Worm (Caenorhabditis elegans): Measurements from ENCODE around the gene ncr-1.

ncr-1 gene

ce11 chrX:4469297-4469816 is 19.3 kb downstream of the ncr-1 start, which contains the start of gene asb-2:
TSS of gene asb-2 (plus strand) at chrX:4469766.
- peak; percentile 34 for TF ChIP-seq ces-1 (GFP tag; optimal IDR thresholded peaks at IDR 0.05)
- no peak for TF ChIP-seq mls-2 (tag; optimal IDR thresholded peaks at IDR 0.05)
- no peak for TF ChIP-seq ztf-11 (tag; optimal IDR thresholded peaks at IDR 0.05)
- peak; percentile 78 for TF ChIP-seq lsy-2 (tag; optimal IDR thresholded peaks at IDR 0.05)
- TF ChIP-seq tbx-8 (GFP tag; optimal IDR thresholded peaks at IDR 0.05), result no peak
- TF ChIP-seq snpc-4 (tag; optimal IDR thresholded peaks at IDR 0.05), result no peak
- TF ChIP-seq nhr-237 (tag; optimal IDR thresholded peaks at IDR 0.05), result peak; percentile 77
- TF ChIP-seq hlh-1 (tag; optimal IDR thresholded peaks at IDR 0.05), result peak; percentile 61
- TF ChIP-seq blmp-1 (tag; optimal IDR thresholded peaks at IDR 0.05), result no peak
- no peak for TF ChIP-seq nhr-12 (tag; optimal IDR thresholded peaks at IDR 0.05)
- no peak for TF ChIP-seq drap-1 (GFP tag; optimal IDR thresholded peaks at IDR 0.05)
- TF ChIP-seq sptf-1 (tag; optimal IDR thresholded peaks at IDR 0.05), result no peak
- no peak for TF ChIP-seq elt-3 (tag; optimal IDR thresholded peaks at IDR 0.05)
- TF ChIP-seq mep-1 (tag; optimal IDR thresholded peaks at IDR 0.05), result peak; percentile 95
- no peak for TF ChIP-seq lin-32 (GFP tag; optimal IDR thresholded peaks at IDR 0.05)
- peak; percentile 89 for TF ChIP-seq lin-13 (tag; optimal IDR thresholded peaks at IDR 0.05)
- no peak for TF ChIP-seq flh-1 (GFP tag; optimal IDR thresholded peaks at IDR 0.05)
- no peak for TF ChIP-seq sem-2 (GFP tag; optimal IDR thresholded peaks at IDR 0.05)
- TF ChIP-seq M03D4.4 (tag; optimal IDR thresholded peaks at IDR 0.05), result no peak
- peak; percentile 39 for TF ChIP-seq ceh-39 (tag; optimal IDR thresholded peaks at IDR 0.05)
- peak; percentile 88 for TF ChIP-seq pha-4 (tag; optimal IDR thresholded peaks at IDR 0.05)
- TF ChIP-seq ham-2 (GFP tag; optimal IDR thresholded peaks at IDR 0.05), result no peak
- peak; percentile 44 for TF ChIP-seq unc-120 (tag; optimal IDR thresholded peaks at IDR 0.05; ENCODE audit: poor library complexity, severe bottlenecking)
- no peak for TF ChIP-seq ceh-43 (GFP tag; optimal IDR thresholded peaks at IDR 0.05)
- TF ChIP-seq ceh-83 (GFP tag; optimal IDR thresholded peaks at IDR 0.05), result no peak
- TF ChIP-seq unc-62 (GFP tag; optimal IDR thresholded peaks at IDR 0.05), result peak; percentile 65
- no peak for TF ChIP-seq bed-3 (GFP tag; optimal IDR thresholded peaks at IDR 0.05)

ce11 chrX:4466218-4466617 is 22.4 kb downstream of the ncr-1 start, which contains the start of gene nmur-3:
TSS of gene nmur-3 (plus strand) at chrX:4466518.
- TF ChIP-seq ztf-11 (tag; optimal IDR thresholded peaks at IDR 0.05) (no peak), nhr-12 (tag; optimal IDR thresholded peaks at IDR 0.05) (no peak), pha-4 (tag; optimal IDR thresholded peaks at IDR 0.05) (no peak), unc-120 (tag; optimal IDR thresholded peaks at IDR 0.05; ENCODE audit: poor library complexity, severe bottlenecking) (no peak), unc-62 (GFP tag; optimal IDR thresholded peaks at IDR 0.05) (no peak), cnd-1 (tag; optimal IDR thresholded peaks at IDR 0.05) (no peak), mls-2 (tag; optimal IDR thresholded peaks at IDR 0.05) (no peak), unc-39 (tag; optimal IDR thresholded peaks at IDR 0.05) (no peak), sem-2 (GFP tag; optimal IDR thresholded peaks at IDR 0.05) (no peak), snpc-4 (tag; optimal IDR thresholded peaks at IDR 0.05) (no peak), ces-1 (GFP tag; optimal IDR thresholded peaks at IDR 0.05) (no peak), bed-3 (GFP tag; optimal IDR thresholded peaks at IDR 0.05) (no peak), elt-1 (tag; optimal IDR thresholded peaks at IDR 0.05; ENCODE audit: borderline replicate concordance, insufficient read depth) (no peak), lsy-2 (tag; optimal IDR thresholded peaks at IDR 0.05) (no peak), blmp-1 (tag; optimal IDR thresholded peaks at IDR 0.05) (no peak), sptf-1 (tag; optimal IDR thresholded peaks at IDR 0.05) (no peak), mab-5 (tag; optimal IDR thresholded peaks at IDR 0.05) (no peak), zip-8 (tag; optimal IDR thresholded peaks at IDR 0.05) (no peak), flh-1 (GFP tag; optimal IDR thresholded peaks at IDR 0.05) (no peak), tbx-8 (GFP tag; optimal IDR thresholded peaks at IDR 0.05) (no peak)

- TF ChIP-seq unc-62 (GFP tag; optimal IDR thresholded peaks at IDR 0.05) (no peak), zip-8 (tag; optimal IDR thresholded peaks at IDR 0.05) (no peak), mab-5 (tag; optimal IDR thresholded peaks at IDR 0.05) (no peak), flh-1 (GFP tag; optimal IDR thresholded peaks at IDR 0.05) (no peak), nhr-12 (tag; optimal IDR thresholded peaks at IDR 0.05) (no peak), cnd-1 (tag; optimal IDR thresholded peaks at IDR 0.05) (no peak), ceh-43 (GFP tag; optimal IDR thresholded peaks at IDR 0.05) (no peak), hlh-1 (tag; optimal IDR thresholded peaks at IDR 0.05) (no peak), bed-3 (GFP tag; optimal IDR thresholded peaks at IDR 0.05) (no peak), ceh-83 (GFP tag; optimal IDR thresholded peaks at IDR 0.05) (no peak), ham-2 (GFP tag; optimal IDR thresholded peaks at IDR 0.05) (no peak), ceh-39 (tag; optimal IDR thresholded peaks at IDR 0.05) (no peak), ztf-11 (tag; optimal IDR thresholded peaks at IDR 0.05) (no peak), tbx-8 (GFP tag; optimal IDR thresholded peaks at IDR 0.05) (no peak), lin-13 (tag; optimal IDR thresholded peaks at IDR 0.05) (no peak), elt-1 (tag; optimal IDR thresholded peaks at IDR 0.05; ENCODE audit: borderline replicate concordance, insufficient read depth) (no peak), nhr-76 (tag; optimal IDR thresholded peaks at IDR 0.05) (no peak), pha-4 (tag; optimal IDR thresholded peaks at IDR 0.05) (no peak)
These were observed 24.3 kb downstream of the ncr-1 start for ce11 chrX:4464367-4464766.
